Worm (Caenorhabditis elegans): ENCODE results near the gene C14A6.13.
A peak's percentile ranks its signal among the peaks of the same experiment; 100 is the strongest.

C14A6.13 gene

ce11 chrV:18178659-18179058, 17.5 kb upstream of the C14A6.13 start, which contains the start of gene C31G12.4:
TSS of gene C31G12.4 (minus strand) at chrV:18178759.
- TF ChIP-seq T22C8.4 (GFP tag; IDR thresholded peaks at IDR 0.05) (no peak), klf-2 (GFP tag; conservative IDR thresholded peaks at IDR 0.05) (no peak), ref-1 (GFP tag; conservative IDR thresholded peaks at IDR 0.05) (no peak), cog-1 (tag; optimal IDR thresholded peaks at IDR 0.05) (no peak), ztf-23 (GFP tag; IDR thresholded peaks at IDR 0.05) (no peak), ztf-29 (GFP tag; IDR thresholded peaks at IDR 0.05) (no peak), flt-1 (GFP tag; IDR thresholded peaks at IDR 0.05) (no peak), tab-1 (GFP tag; IDR thresholded peaks at IDR 0.05) (no peak), med-1 (GFP tag; optimal IDR thresholded peaks at IDR 0.05; ENCODE audit: insufficient read depth) (no peak)

ce11 chrV:18174951-18175350, 13.8 kb upstream of the C14A6.13 start:
- TF ChIP-seq ztf-23 (GFP tag; IDR thresholded peaks at IDR 0.05): 0 out of 2 replicates have a peak, but pooled peaks have one; percentile 47
- TF ChIP-seq T22C8.4 (GFP tag; IDR thresholded peaks at IDR 0.05): 0 out of 2 replicates have a peak, but pooled peaks have one; percentile 28

- TF ChIP-seq med-1 (GFP tag; optimal IDR thresholded peaks at IDR 0.05; ENCODE audit: insufficient read depth) (no peak), klf-2 (GFP tag; conservative IDR thresholded peaks at IDR 0.05) (no peak), ztf-23 (GFP tag; IDR thresholded peaks at IDR 0.05) (no peak), tab-1 (GFP tag; IDR thresholded peaks at IDR 0.05) (no peak), ref-1 (GFP tag; conservative IDR thresholded peaks at IDR 0.05) (no peak), flt-1 (GFP tag; IDR thresholded peaks at IDR 0.05) (no peak), ztf-29 (GFP tag; IDR thresholded peaks at IDR 0.05) (no peak), T22C8.4 (GFP tag; IDR thresholded peaks at IDR 0.05) (no peak), cog-1 (tag; optimal IDR thresholded peaks at IDR 0.05) (no peak)
Measured at ce11 chrV:18171568-18171967, 10.4 kb upstream of the C14A6.13 start, which contains the start of gene C14A6.8. TSS of gene C14A6.8 (minus strand) at chrV:18171668.

ce11 chrV:18168266-18168665, 7.1 kb upstream of the C14A6.13 start, which contains the start of gene C14A6.7:
TSS of gene C14A6.7 (minus strand) at chrV:18168366.
- TF ChIP-seq ref-1 (GFP tag; conservative IDR thresholded peaks at IDR 0.05) (no peak), med-1 (GFP tag; optimal IDR thresholded peaks at IDR 0.05; ENCODE audit: insufficient read depth) (no peak), ztf-23 (GFP tag; IDR thresholded peaks at IDR 0.05) (no peak), klf-2 (GFP tag; conservative IDR thresholded peaks at IDR 0.05) (no peak), ztf-29 (GFP tag; IDR thresholded peaks at IDR 0.05) (no peak)

ce11 chrV:18167161-18167560, 6.0 kb upstream of the C14A6.13 start, which contains the start of gene C14A6.6:
TSS of gene C14A6.6 (minus strand) at chrV:18167261.
- TF ChIP-seq ztf-29 (GFP tag; IDR thresholded peaks at IDR 0.05) (no peak), med-1 (GFP tag; optimal IDR thresholded peaks at IDR 0.05; ENCODE audit: insufficient read depth) (no peak), ztf-23 (GFP tag; IDR thresholded peaks at IDR 0.05) (no peak), tab-1 (GFP tag; IDR thresholded peaks at IDR 0.05) (no peak), cog-1 (tag; optimal IDR thresholded peaks at IDR 0.05) (no peak), klf-2 (GFP tag; conservative IDR thresholded peaks at IDR 0.05) (no peak), flt-1 (GFP tag; IDR thresholded peaks at IDR 0.05) (no peak), T22C8.4 (GFP tag; IDR thresholded peaks at IDR 0.05) (no peak), ref-1 (GFP tag; conservative IDR thresholded peaks at IDR 0.05) (no peak)

ce11 chrV:18164758-18165157, 3.6 kb upstream of the C14A6.13 start, which contains the start of gene C14A6.5:
TSS of gene C14A6.5 (minus strand) at chrV:18164858.
- no peak for TF ChIP-seq flt-1 (GFP tag; IDR thresholded peaks at IDR 0.05)
- no peak for TF ChIP-seq ztf-23 (GFP tag; IDR thresholded peaks at IDR 0.05)

- TF ChIP-seq ref-1 (GFP tag; conservative IDR thresholded peaks at IDR 0.05) (no peak), ztf-29 (GFP tag; IDR thresholded peaks at IDR 0.05) (no peak), med-1 (GFP tag; optimal IDR thresholded peaks at IDR 0.05; ENCODE audit: insufficient read depth) (no peak), flt-1 (GFP tag; IDR thresholded peaks at IDR 0.05) (no peak), tab-1 (GFP tag; IDR thresholded peaks at IDR 0.05) (no peak), klf-2 (GFP tag; conservative IDR thresholded peaks at IDR 0.05) (no peak), cog-1 (tag; optimal IDR thresholded peaks at IDR 0.05) (no peak), T22C8.4 (GFP tag; IDR thresholded peaks at IDR 0.05) (no peak), ztf-23 (GFP tag; IDR thresholded peaks at IDR 0.05) (no peak)
Measured at ce11 chrV:18163434-18163833, 2.3 kb upstream of the C14A6.13 start.

- TF ChIP-seq ref-1 (GFP tag; conservative IDR thresholded peaks at IDR 0.05) (no peak), flt-1 (GFP tag; IDR thresholded peaks at IDR 0.05) (no peak), med-1 (GFP tag; optimal IDR thresholded peaks at IDR 0.05; ENCODE audit: insufficient read depth) (no peak), ztf-29 (GFP tag; IDR thresholded peaks at IDR 0.05) (no peak), tab-1 (GFP tag; IDR thresholded peaks at IDR 0.05) (no peak), cog-1 (tag; optimal IDR thresholded peaks at IDR 0.05) (no peak)
Measured at ce11 chrV:18162568-18162967, 1.4 kb upstream of the C14A6.13 start, which contains the start of gene C14A6.12. TSS of gene C14A6.12 (minus strand) at chrV:18162668.

- no peak for TF ChIP-seq ztf-23 (GFP tag; IDR thresholded peaks at IDR 0.05)
- TF ChIP-seq T22C8.4 (GFP tag; IDR thresholded peaks at IDR 0.05): no peak
- no peak for TF ChIP-seq ref-1 (GFP tag; conservative IDR thresholded peaks at IDR 0.05)
- TF ChIP-seq cog-1 (tag; optimal IDR thresholded peaks at IDR 0.05): no peak
- no peak for TF ChIP-seq klf-2 (GFP tag; conservative IDR thresholded peaks at IDR 0.05)
- TF ChIP-seq flt-1 (GFP tag; IDR thresholded peaks at IDR 0.05): no peak
- no peak for TF ChIP-seq tab-1 (GFP tag; IDR thresholded peaks at IDR 0.05)
- TF ChIP-seq med-1 (GFP tag; optimal IDR thresholded peaks at IDR 0.05; ENCODE audit: insufficient read depth): no peak
- no peak for TF ChIP-seq ztf-29 (GFP tag; IDR thresholded peaks at IDR 0.05)
Measured at ce11 chrV:18158172-18158571, 3.0 kb downstream of the C14A6.13 start.

- TF ChIP-seq cog-1 (tag; optimal IDR thresholded peaks at IDR 0.05) (no peak), med-1 (GFP tag; optimal IDR thresholded peaks at IDR 0.05; ENCODE audit: insufficient read depth) (no peak), ztf-23 (GFP tag; IDR thresholded peaks at IDR 0.05) (no peak), flt-1 (GFP tag; IDR thresholded peaks at IDR 0.05) (no peak), ztf-29 (GFP tag; IDR thresholded peaks at IDR 0.05) (no peak), tab-1 (GFP tag; IDR thresholded peaks at IDR 0.05) (no peak), klf-2 (GFP tag; conservative IDR thresholded peaks at IDR 0.05) (no peak), ref-1 (GFP tag; conservative IDR thresholded peaks at IDR 0.05) (no peak), T22C8.4 (GFP tag; IDR thresholded peaks at IDR 0.05) (no peak)
Measured at ce11 chrV:18157707-18158106, 3.4 kb downstream of the C14A6.13 start, which contains the start of gene clec-48. TSS of gene clec-48 (plus strand) at chrV:18158026.
